Worm (Caenorhabditis elegans) whole organism, L4/young adult: ENCODE data around the gene F43C9.2.

Experiments
- W03F9.2 ChIP-seq: fragments of 150-350 bp; optimal IDR thresholded peaks from 2 replicates; lab custom pipeline; 2014; ENCODE audit warnings: missing biosample characterization, missing genetic modification characterization
- dao-5 ChIP-seq: sonication (generic microtip); optimal IDR thresholded peaks from 2 replicates; lab custom pipeline; 2016; ENCODE audit warnings: missing genotype, missing genetic modification characterization, moderate library complexity, missing compliant biosample characterization
- him-1 ChIP-seq: sonication (generic microtip); optimal IDR thresholded peaks from 2 replicates; lab custom pipeline; 2016; ENCODE audit warnings: missing genotype, missing genetic modification reagents, missing genetic modification characterization, missing compliant biosample characterization

ce11 chrX:4783117-4783775 is at the start of gene F43C9.2:
- TF ChIP-seq him-1 (no peak), dao-5 (tag; lab: Kevin White, UChicago) (no peak), W03F9.2 (no peak)
